Fruit fly (Drosophila melanogaster) whole organism, wandering third instar larva: Measurements from ENCODE around the gene Mkrn1.
A peak's percentile ranks its signal among the peaks of the same experiment; 100 is the strongest.

Source experiments
- Abd-B ChIP-seq: fragments of >200 bp; optimal IDR thresholded peaks from 2 replicates; lab custom pipeline; 2017; ENCODE audit warnings: missing biosample characterization, missing genetic modification characterization
- CG32264 ChIP-seq: fragments of 200-800 bp; sonication (Bioruptor generic); optimal IDR thresholded peaks from 2 replicates; lab custom pipeline; 2016; ENCODE audit warnings: missing biosample characterization, missing genetic modification characterization
- CG9705 ChIP-seq: fragments of 200-800 bp; sonication (Bioruptor generic); optimal IDR thresholded peaks from 2 replicates; lab custom pipeline; 2018; ENCODE audit warnings: missing biosample characterization, mild to moderate bottlenecking, missing genetic modification characterization
- CrebA ChIP-seq: fragments of 200-800 bp; sonication (Bioruptor generic); optimal IDR thresholded peaks from 2 replicates; lab custom pipeline; 2016; ENCODE audit warnings: missing biosample characterization, mild to moderate bottlenecking, missing genetic modification characterization, borderline replicate concordance
- Dfd ChIP-seq: fragments of >200 bp; optimal IDR thresholded peaks from 2 replicates; lab custom pipeline; 2017; ENCODE audit warnings: missing biosample characterization, missing genetic modification characterization
- Dif ChIP-seq: fragments of 200-275, 200-300 bp; sonication (Bioruptor generic); optimal IDR thresholded peaks from 2 replicates; lab custom pipeline; 2018; ENCODE audit warnings: missing biosample characterization, missing genetic modification characterization; ENCODE audit not compliant: partially characterized antibody
- GATAd ChIP-seq: sonication (Bioruptor generic); optimal IDR thresholded peaks from 2 replicates; lab custom pipeline; 2016; ENCODE audit warnings: missing biosample characterization, missing genetic modification characterization
- HLH106 ChIP-seq: fragments of 200-800 bp; optimal IDR thresholded peaks from 3 replicates; lab custom pipeline; 2019; ENCODE audit warnings: missing biosample characterization, mild to moderate bottlenecking, missing genetic modification characterization, moderate library complexity
- Hnf4 ChIP-seq: fragments of 200-800 bp; sonication (Bioruptor generic); optimal IDR thresholded peaks from 2 replicates; lab custom pipeline; 2016; ENCODE audit warnings: missing biosample characterization, mild to moderate bottlenecking, missing genetic modification characterization
- Hr78 ChIP-seq: fragments of >200 bp; optimal IDR thresholded peaks from 2 replicates; lab custom pipeline; 2017; ENCODE audit warnings: missing biosample characterization, missing genetic modification characterization
- Hr83 ChIP-seq: fragments of 200-300 bp; sonication (Bioruptor generic); optimal IDR thresholded peaks from 2 replicates; lab custom pipeline; 2016; ENCODE audit warnings: missing biosample characterization, mild to moderate bottlenecking, missing genetic modification characterization, moderate library complexity; ENCODE audit not compliant: poor library complexity, severe bottlenecking
- Jra ChIP-seq: sonication (Bioruptor generic); optimal IDR thresholded peaks from 2 replicates; lab custom pipeline; 2016; ENCODE audit warnings: missing biosample characterization, missing genetic modification characterization
- Mio ChIP-seq: sonication (Bioruptor generic); optimal IDR thresholded peaks from 2 replicates; lab custom pipeline; 2016; ENCODE audit warnings: missing biosample characterization, missing genetic modification characterization
- Myc ChIP-seq: fragments of >200 bp; optimal IDR thresholded peaks from 2 replicates; lab custom pipeline; 2017
- N ChIP-seq: fragments of >200 bp; optimal IDR thresholded peaks from 2 replicates; lab custom pipeline; 2018; ENCODE audit warnings: missing biosample characterization, missing external identifiers, missing genetic modification characterization
- OdsH ChIP-seq: fragments of 200-800 bp; sonication (Bioruptor generic); optimal IDR thresholded peaks from 2 replicates; lab custom pipeline; 2016; ENCODE audit warnings: missing biosample characterization, mild to moderate bottlenecking, missing genetic modification characterization
- Rel ChIP-seq, 2 experiments: fragments of 200-800 bp; sonication (Bioruptor generic) in 1 of 2; optimal IDR thresholded peaks; 2 replicates in 1 of 2; 3 replicates in 1 of 2; lab custom pipeline; 2016 to 2019; ENCODE audit warnings: mild to moderate bottlenecking in 2 of 2, missing biosample characterization in 2 of 2, missing genetic modification characterization in 2 of 2, moderate library complexity in 1 of 2
- Sp1 ChIP-seq: fragments of 200-800 bp; sonication (Bioruptor generic); optimal IDR thresholded peaks from 3 replicates; lab custom pipeline; 2019; ENCODE audit warnings: missing biosample characterization, mild to moderate bottlenecking, missing genetic modification characterization, moderate library complexity
- Vsx2 ChIP-seq: fragments of 200-300, 225-300 bp; sonication (Bioruptor generic); optimal IDR thresholded peaks from 2 replicates; lab custom pipeline; 2018; ENCODE audit warnings: missing biosample characterization, missing genetic modification characterization; ENCODE audit not compliant: partially characterized antibody
- br ChIP-seq: fragments of 200-800 bp; sonication (Bioruptor generic); optimal IDR thresholded peaks from 2 replicates; lab custom pipeline; 2016; ENCODE audit warnings: missing biosample characterization, missing genetic modification characterization
- brk ChIP-seq: fragments of 200-800 bp; sonication (Bioruptor generic); optimal IDR thresholded peaks from 2 replicates; lab custom pipeline; 2016; ENCODE audit warnings: missing biosample characterization, mild to moderate bottlenecking, missing genetic modification characterization
- dl ChIP-seq, 2 experiments: fragments of 175-275, 200-275 bp in 1 of 2; fragments of 200-275 bp in 1 of 2; sonication (Bioruptor generic); optimal IDR thresholded peaks; lab custom pipeline; 2018; ENCODE audit warnings: mild to moderate bottlenecking in 2 of 2, missing biosample characterization in 2 of 2, missing genetic modification characterization in 2 of 2, moderate library complexity in 2 of 2; ENCODE audit not compliant: partially characterized antibody in 2 of 2, insufficient read depth in 1 of 2
- dmrt93B ChIP-seq: fragments of 200-800 bp; sonication (Bioruptor generic); optimal IDR thresholded peaks from 2 replicates; lab custom pipeline; 2018; ENCODE audit warnings: missing biosample characterization, mild to moderate bottlenecking, missing genetic modification characterization
- dsf ChIP-seq: sonication (Bioruptor generic); optimal IDR thresholded peaks from 2 replicates; lab custom pipeline; 2016; ENCODE audit warnings: missing biosample characterization, missing genetic modification characterization, borderline replicate concordance
- ey ChIP-seq: fragments of 200-800 bp; sonication (Bioruptor generic); optimal IDR thresholded peaks from 2 replicates; lab custom pipeline; 2016; ENCODE audit warnings: missing biosample characterization, missing genetic modification characterization
- foxo ChIP-seq, 2 experiments: fragments of 200-800 bp; sonication (Bioruptor generic); optimal IDR thresholded peaks; 2 replicates in 1 of 2; 3 replicates in 1 of 2; lab custom pipeline; 2016 to 2017; ENCODE audit warnings: missing biosample characterization in 2 of 2, missing genetic modification characterization in 2 of 2
- fru ChIP-seq: fragments of 200-800 bp; sonication (Bioruptor generic); optimal IDR thresholded peaks from 3 replicates; lab custom pipeline; 2016; ENCODE audit warnings: missing biosample characterization, mild to moderate bottlenecking, missing genetic modification characterization
- h ChIP-seq: fragments of 200-800 bp; sonication (Bioruptor generic); optimal IDR thresholded peaks from 3 replicates; lab custom pipeline; 2016; ENCODE audit warnings: missing biosample characterization, mild to moderate bottlenecking, missing genetic modification characterization
- jim ChIP-seq: fragments of 175-275, 200-325 bp; sonication (Bioruptor generic); optimal IDR thresholded peaks from 2 replicates; lab custom pipeline; 2016; ENCODE audit warnings: missing biosample characterization, mild to moderate bottlenecking, missing genetic modification characterization
- lola ChIP-seq: fragments of >200 bp; optimal IDR thresholded peaks from 2 replicates; lab custom pipeline; 2017; ENCODE audit warnings: missing biosample characterization, missing genetic modification characterization
- pan ChIP-seq: fragments of >200 bp; optimal IDR thresholded peaks from 2 replicates; lab custom pipeline; 2017
- psq ChIP-seq: fragments of 200-800 bp; sonication (Bioruptor generic); optimal IDR thresholded peaks from 3 replicates; lab custom pipeline; 2017; ENCODE audit warnings: missing biosample characterization, mild to moderate bottlenecking, missing genetic modification characterization, moderate library complexity
- rgr ChIP-seq: fragments of 200-800 bp; sonication (Bioruptor generic); optimal IDR thresholded peaks from 3 replicates; lab custom pipeline; 2016; ENCODE audit warnings: missing biosample characterization, mild to moderate bottlenecking, missing genetic modification characterization
- sage ChIP-seq: fragments of 200-800 bp; sonication (Bioruptor generic); optimal IDR thresholded peaks from 2 replicates; lab custom pipeline; 2016; ENCODE audit warnings: missing biosample characterization, mild to moderate bottlenecking, missing genetic modification characterization
- sv ChIP-seq: fragments of 200-800 bp; sonication (Bioruptor generic); optimal IDR thresholded peaks from 3 replicates; lab custom pipeline; 2016; ENCODE audit warnings: missing biosample characterization, missing genetic modification characterization
- tai ChIP-seq: sonication (Bioruptor generic); optimal IDR thresholded peaks from 2 replicates; lab custom pipeline; 2016; ENCODE audit warnings: missing biosample characterization, missing genetic modification characterization
- usp ChIP-seq: fragments of >200 bp; optimal IDR thresholded peaks from 2 replicates; lab custom pipeline; 2017; ENCODE audit warnings: missing biosample characterization, missing genetic modification characterization
- woc ChIP-seq: sonication (Bioruptor generic); optimal IDR thresholded peaks from 2 replicates; lab custom pipeline; 2016; ENCODE audit warnings: missing biosample characterization, mild to moderate bottlenecking, missing genetic modification characterization

Mkrn1 gene

DNA sequence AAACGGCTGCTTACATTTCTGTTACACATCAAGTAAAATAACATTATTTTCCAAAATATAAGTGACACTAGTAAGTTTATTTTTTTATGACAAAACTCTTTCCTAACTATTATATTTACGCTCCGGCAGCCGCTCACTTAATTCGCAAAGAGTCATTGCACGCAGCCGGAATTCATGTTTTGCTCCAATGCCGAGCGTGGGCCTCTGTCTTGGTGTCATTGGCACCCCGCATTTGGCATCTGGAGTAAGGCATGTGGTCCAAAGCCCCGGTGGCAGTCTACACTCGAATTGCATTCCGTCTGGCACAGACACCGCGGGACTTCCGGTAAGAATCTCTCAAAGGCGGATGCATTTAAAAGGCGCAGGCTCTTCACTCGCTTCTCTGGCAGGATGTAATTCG, 24.9 kb downstream of the Mkrn1 start:
- TF ChIP-seq Mio (GFP tag; lab: Kevin White, UChicago) (no peak), ey (GFP tag; lab: Kevin White, UChicago) (no peak), brk (GFP tag; lab: Kevin White, UChicago) (no peak), br (no peak), Sp1 (GFP tag; lab: Kevin White, UChicago) (no peak), Jra (GFP tag; lab: Kevin White, UChicago) (no peak), Dfd (GFP tag; lab: Kevin White, UChicago) (no peak), CrebA (no peak), h (no peak), N (no peak), foxo (GFP tag; optimal IDR thresholded peaks at IDR 0.05; lab: Kevin White, UChicago) (no peak), GATAd (no peak), pan (no peak), HLH106 (no peak)

DNA sequence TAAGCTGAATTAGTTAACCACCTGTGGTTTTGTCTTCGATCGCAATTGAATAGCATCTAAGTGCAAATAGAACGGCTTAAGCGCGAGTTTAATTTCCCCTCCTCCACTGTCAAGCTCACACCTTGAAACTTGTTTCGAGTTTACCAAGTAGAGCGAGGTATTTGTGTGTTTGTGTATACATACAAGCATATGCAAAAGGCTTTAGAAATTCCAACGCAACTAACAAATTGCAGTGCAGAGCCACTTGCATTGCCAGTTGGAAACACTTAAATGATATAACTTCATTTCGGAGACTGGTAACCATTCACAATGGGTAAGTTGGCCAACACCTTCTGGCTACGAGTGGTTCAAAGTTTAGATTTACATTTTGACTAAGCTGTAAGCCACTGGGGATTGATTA, 25.6 kb downstream of the Mkrn1 start:
- TF ChIP-seq Vsx2 (GFP tag; lab: Kevin White, UChicago) = no peak
- TF ChIP-seq psq = no peak
- no peak for TF ChIP-seq Abd-B (GFP tag; lab: Kevin White, UChicago)

- no peak for TF ChIP-seq N
- peak; percentile 88 for TF ChIP-seq woc (GFP tag; lab: Kevin White, UChicago)
- peak; percentile 66 for TF ChIP-seq HLH106
- TF ChIP-seq Sp1 (GFP tag; lab: Kevin White, UChicago) = peak; percentile 57
- no peak for TF ChIP-seq Hr78 (GFP tag; lab: Kevin White, UChicago)
- peak in 1 of 2 experiments; percentile 79 for TF ChIP-seq foxo (GFP tag; optimal IDR thresholded peaks at IDR 0.05; lab: Kevin White, UChicago)
- TF ChIP-seq fru (GFP tag; lab: Kevin White, UChicago) = peak; percentile 73
- peak; percentile 60 for TF ChIP-seq Jra (GFP tag; lab: Kevin White, UChicago)
- peak; percentile 57 for TF ChIP-seq sv
- no peak for TF ChIP-seq tai (GFP tag; lab: Kevin White, UChicago)
- TF ChIP-seq Abd-B (GFP tag; lab: Kevin White, UChicago) = no peak
- no peak for TF ChIP-seq dl (GFP tag; optimal IDR thresholded peaks at IDR 0.05; lab: Kevin White, UChicago; ENCODE audit: insufficient read depth in 1 of 2, partially characterized antibody in 2 of 2)
- peak; percentile 59 for TF ChIP-seq psq
- TF ChIP-seq OdsH (GFP tag; lab: Kevin White, UChicago) = peak; percentile 59
- peak; percentile 64 for TF ChIP-seq Hr83 (GFP tag; lab: Kevin White, UChicago)
- no peak for TF ChIP-seq brk (GFP tag; lab: Kevin White, UChicago)
- peak; percentile 77 for TF ChIP-seq Hnf4
- TF ChIP-seq pan = no peak
- TF ChIP-seq jim = no peak
- TF ChIP-seq usp (GFP tag; lab: Kevin White, UChicago) = no peak
- TF ChIP-seq CG9705 (GFP tag; lab: Kevin White, UChicago) = peak; percentile 56
- TF ChIP-seq CG32264 (GFP tag; lab: Kevin White, UChicago) = no peak
- no peak for TF ChIP-seq Mio (GFP tag; lab: Kevin White, UChicago)
- TF ChIP-seq Vsx2 (GFP tag; lab: Kevin White, UChicago) = no peak
- TF ChIP-seq Dfd (GFP tag; lab: Kevin White, UChicago) = no peak
- TF ChIP-seq GATAd = no peak
- TF ChIP-seq dmrt93B (GFP tag; lab: Kevin White, UChicago) = no peak
- TF ChIP-seq rgr (GFP tag; lab: Kevin White, UChicago) = peak; percentile 75
- peak; percentile 72 for TF ChIP-seq ey (GFP tag; lab: Kevin White, UChicago)
- TF ChIP-seq dsf = peak; percentile 31
- no peak for TF ChIP-seq CrebA
- peak; percentile 82 for TF ChIP-seq h
- TF ChIP-seq br = peak; percentile 67
- TF ChIP-seq lola = no peak
- TF ChIP-seq Myc (lab: Kevin White, UChicago) = peak; percentile 25
- TF ChIP-seq sage (GFP tag; lab: Kevin White, UChicago) = no peak
- TF ChIP-seq Rel (GFP tag; optimal IDR thresholded peaks at IDR 0.05; lab: Kevin White, UChicago) = no peak
- TF ChIP-seq Rel (tag; optimal IDR thresholded peaks at IDR 0.05; lab: Kevin White, UChicago) = no peak
- TF ChIP-seq Dif (GFP tag; lab: Kevin White, UChicago) = no peak
Observed at dm6 chr3L:21507354-21507928, 26.1 kb downstream of the Mkrn1 start, which contains the start of the genes Glg1 and M6. Glg1 (minus strand) TSS chr3L:21507538. M6 (plus strand) TSS chr3L:21507852.
